Fruit fly (Drosophila melanogaster) whole organism, embryonic: ENCODE results near the gene CG15337.

Experiments
- Atf-2 ChIP-seq: fragments of 200-800 bp; sonication (Bioruptor generic); optimal IDR thresholded peaks from 2 replicates; lab custom pipeline; 2016; ENCODE audit warnings: missing biosample characterization, missing genetic modification characterization
- B-H1 ChIP-seq: fragments of 200-800 bp; sonication (Bioruptor generic); IDR thresholded peaks from 3 replicates; pipeline ENCODE4 v1.3.6; 2022; ENCODE audit warnings: missing biosample characterization, missing genetic modification characterization
- CG1024 ChIP-seq: fragments of 200-800 bp; sonication (Bioruptor generic); IDR thresholded peaks from 2 replicates; pipeline ENCODE4 v1.3.6; 2022; ENCODE audit warnings: missing biosample characterization, missing genetic modification characterization
- CG10431 ChIP-seq: fragments of 200-800 bp; sonication (Bioruptor generic); optimal IDR thresholded peaks from 3 replicates; lab custom pipeline; 2018; ENCODE audit warnings: missing biosample characterization, mild to moderate bottlenecking, missing genetic modification characterization
- CG11456 ChIP-seq: fragments of 200-800 bp; sonication (Bioruptor generic); IDR thresholded peaks from 3 replicates; pipeline ENCODE4 v1.3.6; 2022; ENCODE audit warnings: missing biosample characterization, missing genetic modification characterization
- CG11504 ChIP-seq: fragments of 200-800 bp; sonication (Bioruptor generic); optimal IDR thresholded peaks from 3 replicates; lab custom pipeline; 2019; ENCODE audit warnings: missing biosample characterization, mild to moderate bottlenecking, missing genetic modification characterization, moderate library complexity
- CG13287 ChIP-seq: fragments of 200-800 bp; sonication (Bioruptor generic); IDR thresholded peaks from 2 replicates; pipeline ENCODE4 v1.3.6; 2022; ENCODE audit warnings: missing biosample characterization, missing genetic modification characterization; ENCODE audit not compliant: partially characterized antibody
- CG13424 ChIP-seq: fragments of 200-800 bp; sonication (Bioruptor generic); optimal IDR thresholded peaks from 2 replicates; lab custom pipeline; 2019; ENCODE audit warnings: missing biosample characterization, mild to moderate bottlenecking, missing genetic modification characterization, moderate library complexity
- CG14014 ChIP-seq: fragments of 200-800 bp; sonication (Bioruptor generic); IDR thresholded peaks from 2 replicates; pipeline ENCODE4 v1.3.6; 2022; ENCODE audit warnings: missing biosample characterization, missing genetic modification characterization
- CG1603 ChIP-seq: fragments of 200-800 bp; sonication (Bioruptor generic); optimal IDR thresholded peaks from 2 replicates; lab custom pipeline; 2019; ENCODE audit warnings: missing biosample characterization, mild to moderate bottlenecking, missing genetic modification characterization, moderate library complexity
- CG1832 ChIP-seq: fragments of 200-800 bp; sonication (Bioruptor generic); optimal IDR thresholded peaks from 2 replicates; lab custom pipeline; 2017; ENCODE audit warnings: missing biosample characterization, mild to moderate bottlenecking, missing genetic modification characterization, inconsistent platforms
- CG2116 ChIP-seq: fragments of 200-800 bp; sonication (Bioruptor generic); optimal IDR thresholded peaks from 3 replicates; lab custom pipeline; 2018; ENCODE audit warnings: missing biosample characterization, mild to moderate bottlenecking, missing genetic modification characterization
- CG31365 ChIP-seq: fragments of 200-800 bp; sonication (Bioruptor generic); optimal IDR thresholded peaks from 2 replicates; lab custom pipeline; 2018; ENCODE audit warnings: missing biosample characterization, mild to moderate bottlenecking, missing genetic modification characterization
- CG32532 ChIP-seq: fragments of 200-800 bp; sonication (Bioruptor generic); IDR thresholded peaks from 2 replicates; pipeline ENCODE4 v1.3.6; 2022; ENCODE audit warnings: missing biosample characterization, missing genetic modification characterization
- CG5245 ChIP-seq: fragments of 200-800 bp; sonication (Bioruptor generic); optimal IDR thresholded peaks from 3 replicates; lab custom pipeline; 2016; ENCODE audit warnings: missing biosample characterization, missing genetic modification characterization
- CG6654 ChIP-seq: fragments of 200-800 bp; sonication (Bioruptor generic); optimal IDR thresholded peaks from 2 replicates; lab custom pipeline; 2017; ENCODE audit warnings: missing biosample characterization, mild to moderate bottlenecking, missing genetic modification characterization
- CG6791 ChIP-seq: fragments of 200-800 bp; sonication (Bioruptor generic); IDR thresholded peaks from 3 replicates; pipeline ENCODE4 v1.3.6; 2022; ENCODE audit warnings: missing biosample characterization, missing genetic modification characterization; ENCODE audit not compliant: partially characterized antibody
- CG8281 ChIP-seq: fragments of 200-800 bp; sonication (Bioruptor generic); optimal IDR thresholded peaks from 2 replicates; lab custom pipeline; 2018; ENCODE audit warnings: missing biosample characterization, mild to moderate bottlenecking, missing genetic modification characterization, moderate library complexity
- Dad ChIP-seq: fragments of 200-800 bp; sonication (Bioruptor generic); optimal IDR thresholded peaks from 3 replicates; lab custom pipeline; 2016; ENCODE audit warnings: missing biosample characterization, missing genetic modification characterization
- Dbx ChIP-seq: fragments of 200-800 bp; sonication (Bioruptor generic); IDR thresholded peaks from 3 replicates; pipeline ENCODE4 v1.3.6; 2022; ENCODE audit warnings: missing biosample characterization, missing genetic modification characterization
- Dip2 ChIP-seq: fragments of 200-800 bp; sonication (Bioruptor generic); IDR thresholded peaks from 2 replicates; pipeline ENCODE4 v1.3.6; 2022; ENCODE audit warnings: missing biosample characterization, missing genetic modification characterization
- Dip3 ChIP-seq: fragments of 200-800 bp; sonication (Bioruptor generic); optimal IDR thresholded peaks from 3 replicates; lab custom pipeline; 2016; ENCODE audit warnings: missing biosample characterization, missing genetic modification characterization
- Dp ChIP-seq: fragments of 200-800 bp; sonication (Bioruptor generic); optimal IDR thresholded peaks from 2 replicates; lab custom pipeline; 2018; ENCODE audit warnings: missing biosample characterization, mild to moderate bottlenecking, missing genetic modification characterization, moderate library complexity
- Dref ChIP-seq: fragments of 200-800 bp; sonication (Bioruptor generic); IDR thresholded peaks from 2 replicates; pipeline ENCODE4 v1.3.6; 2022; ENCODE audit warnings: missing biosample characterization, missing genetic modification characterization
- ERR ChIP-seq: fragments of 200-800 bp; sonication (Bioruptor generic); optimal IDR thresholded peaks from 2 replicates; lab custom pipeline; 2016; ENCODE audit warnings: missing biosample characterization, missing genetic modification characterization
- Ets97D ChIP-seq: fragments of 200-800 bp; sonication (Bioruptor generic); optimal IDR thresholded peaks from 3 replicates; lab custom pipeline; 2016; ENCODE audit warnings: missing biosample characterization, missing genetic modification characterization
- HLH3B ChIP-seq: fragments of 200-800 bp; sonication (Bioruptor generic); IDR thresholded peaks from 2 replicates; pipeline ENCODE4 v1.3.6; 2022; ENCODE audit warnings: missing biosample characterization, missing genetic modification characterization
- HLH54F ChIP-seq: fragments of 200-800 bp; sonication (Bioruptor generic); optimal IDR thresholded peaks from 3 replicates; lab custom pipeline; 2016; ENCODE audit warnings: missing biosample characterization, missing genetic modification characterization
- Hand ChIP-seq: fragments of 200-800 bp; sonication (Bioruptor generic); optimal IDR thresholded peaks from 2 replicates; lab custom pipeline; 2017; ENCODE audit warnings: mild to moderate bottlenecking, missing biosample characterization, missing genetic modification reagents, missing genetic modification characterization
- Hr78 ChIP-seq, 2 experiments: fragments of 200-800 bp in 1 of 2; fragments of >200 bp in 1 of 2; sonication (Bioruptor generic) in 1 of 2; optimal IDR thresholded peaks; 2 replicates each; lab custom pipeline; 2017 to 2019; ENCODE audit warnings: missing biosample characterization in 2 of 2, missing genetic modification characterization in 2 of 2, mild to moderate bottlenecking in 1 of 2, moderate library complexity in 1 of 2
- Rx ChIP-seq: fragments of 200-800 bp; sonication (Bioruptor generic); IDR thresholded peaks from 2 replicates; pipeline ENCODE4 v1.3.6; 2022; ENCODE audit warnings: missing biosample characterization, missing genetic modification characterization
- Six4 ChIP-seq: fragments of 200-800 bp; sonication (Bioruptor generic); optimal IDR thresholded peaks from 2 replicates; lab custom pipeline; 2016; ENCODE audit warnings: missing biosample characterization, missing genetic modification characterization
- Tbp ChIP-seq: fragments of >200 bp; optimal IDR thresholded peaks from 2 replicates; lab custom pipeline; 2018; ENCODE audit warnings: missing biosample characterization, missing genetic modification characterization
- Trl ChIP-seq, 3 experiments: fragments of >200 bp in 2 of 3; fragments of 200-800 bp in 1 of 3; sonication (Bioruptor generic) in 1 of 3; optimal IDR thresholded peaks; 2 replicates in 1 of 3; 3 replicates in 2 of 3; lab custom pipeline; 2016 to 2017; ENCODE audit warnings: missing biosample characterization in 1 of 3, missing genetic modification characterization in 1 of 3
- abd-A ChIP-seq: fragments of 200-800 bp; sonication (Bioruptor generic); optimal IDR thresholded peaks from 3 replicates; lab custom pipeline; 2019; ENCODE audit warnings: missing biosample characterization, mild to moderate bottlenecking, missing genetic modification characterization, moderate library complexity
- ash1 ChIP-seq: fragments of 200-800 bp; sonication (Bioruptor generic); optimal IDR thresholded peaks from 2 replicates; lab custom pipeline; 2018; ENCODE audit warnings: missing biosample characterization, mild to moderate bottlenecking, missing genetic modification characterization
- chinmo ChIP-seq: fragments of 200-800 bp; sonication (Bioruptor generic); IDR thresholded peaks from 4 replicates; pipeline ENCODE4 v1.3.6; 2022; ENCODE audit warnings: missing biosample characterization, missing genetic modification characterization; ENCODE audit not compliant: partially characterized antibody
- dmrt11E ChIP-seq: fragments of 200-800 bp; sonication (Bioruptor generic); optimal IDR thresholded peaks from 3 replicates; lab custom pipeline; 2018; ENCODE audit warnings: missing biosample characterization, mild to moderate bottlenecking, missing genetic modification characterization, moderate library complexity
- eve ChIP-seq, 2 experiments: fragments of >200 bp; optimal IDR thresholded peaks; 2 replicates each; lab custom pipeline; 2017; ENCODE audit warnings: missing biosample characterization in 2 of 2, missing genetic modification characterization in 2 of 2
- gro ChIP-seq: fragments of 200-800 bp; sonication (Bioruptor generic); optimal IDR thresholded peaks from 2 replicates; lab custom pipeline; 2016; ENCODE audit warnings: missing biosample characterization, missing genetic modification characterization
- h ChIP-seq: fragments of >200 bp; optimal IDR thresholded peaks from 2 replicates; lab custom pipeline; 2017
- kah ChIP-seq: fragments of 200-800 bp; sonication (Bioruptor generic); optimal IDR thresholded peaks from 2 replicates; lab custom pipeline; 2018; ENCODE audit warnings: missing biosample characterization, mild to moderate bottlenecking, missing genetic modification characterization
- kay ChIP-seq: fragments of 200-800 bp; sonication (Bioruptor generic); optimal IDR thresholded peaks from 2 replicates; lab custom pipeline; 2016; ENCODE audit warnings: missing biosample characterization, missing genetic modification characterization
- lbe ChIP-seq: fragments of 200-800 bp; sonication (Bioruptor generic); optimal IDR thresholded peaks from 2 replicates; lab custom pipeline; 2016; ENCODE audit warnings: missing biosample characterization, mild to moderate bottlenecking, missing genetic modification characterization
- nerfin-1 ChIP-seq: fragments of 200-800 bp; sonication (Bioruptor generic); optimal IDR thresholded peaks from 3 replicates; lab custom pipeline; 2019; ENCODE audit warnings: missing biosample characterization, mild to moderate bottlenecking, missing genetic modification characterization, moderate library complexity
- onecut ChIP-seq: fragments of 200-800 bp; sonication (Bioruptor generic); IDR thresholded peaks from 2 replicates; pipeline ENCODE4 v1.3.6; 2022; ENCODE audit warnings: missing biosample characterization, missing genetic modification characterization
- phol ChIP-seq: fragments of 200-800 bp; sonication (Bioruptor generic); optimal IDR thresholded peaks from 3 replicates; lab custom pipeline; 2018; ENCODE audit warnings: missing biosample characterization, mild to moderate bottlenecking, missing genetic modification characterization, moderate library complexity
- sens ChIP-seq: fragments of 200-800 bp; sonication (Bioruptor generic); peaks from one replicate; lab custom pipeline; 2016; ENCODE audit warnings: missing biosample characterization, missing genetic modification characterization
- sob ChIP-seq: fragments of 200-800 bp; sonication (Bioruptor generic); IDR thresholded peaks from 2 replicates; pipeline ENCODE4 v1.3.6; 2022; ENCODE audit warnings: missing biosample characterization, missing genetic modification characterization
- stc ChIP-seq: fragments of 200-800 bp; sonication (Bioruptor generic); IDR thresholded peaks from 2 replicates; pipeline ENCODE4 v1.3.6; 2022; ENCODE audit warnings: missing biosample characterization, missing genetic modification characterization
- tin ChIP-seq: fragments of 200-800 bp; sonication (Bioruptor generic); optimal IDR thresholded peaks from 3 replicates; lab custom pipeline; 2016; ENCODE audit warnings: missing biosample characterization, missing genetic modification characterization
- unpg ChIP-seq: fragments of 200-800 bp; sonication (Bioruptor generic); optimal IDR thresholded peaks from 3 replicates; lab custom pipeline; 2018; ENCODE audit warnings: missing biosample characterization, mild to moderate bottlenecking, missing genetic modification characterization, moderate library complexity
- z ChIP-seq: fragments of 200-800 bp; sonication (Bioruptor generic); IDR thresholded peaks from 3 replicates; pipeline ENCODE4 v1.3.6; 2022; ENCODE audit warnings: missing biosample characterization, missing genetic modification characterization

CG15337 gene

dm6 chrX:8177030-8177349 lies 17.1 kb downstream of the CG15337 start, which contains the start of gene slpr (continued):
- TF ChIP-seq unpg (GFP tag; lab: Kevin White, UChicago) (no peak), Six4 (no peak), CG11504 (no peak), Dbx (GFP tag; lab: Robert Waterston, UW) (no peak), nerfin-1 (tag; lab: Kevin White, UChicago) (no peak), ash1 (GFP tag; lab: Kevin White, UChicago) (no peak), CG10431 (no peak), Tbp (GFP tag; lab: Kevin White, UChicago) (no peak), gro (GFP tag; lab: Kevin White, UChicago) (no peak), Dip2 (no peak), CG32532 (GFP tag; lab: Robert Waterston, UW) (no peak), h (lab: Kevin White, UChicago) (no peak), CG5245 (GFP tag; lab: Kevin White, UChicago) (no peak), CG6791 (GFP tag; lab: Robert Waterston, UW) (no peak), eve (GFP tag; optimal IDR thresholded peaks at IDR 0.05; lab: Kevin White, UChicago) (no peak), abd-A (tag; lab: Kevin White, UChicago) (no peak), Dref (GFP tag; lab: Robert Waterston, UW) (peak; percentile 53), CG1024 (GFP tag; lab: Robert Waterston, UW) (no peak), Atf-2 (GFP tag; lab: Kevin White, UChicago) (no peak), CG11456 (GFP tag; lab: Robert Waterston, UW) (no peak), onecut (GFP tag; lab: Robert Waterston, UW) (no peak), chinmo (GFP tag; lab: Robert Waterston, UW) (0 out of 4 replicates have a peak, but pooled peaks have one; percentile 8), CG8281 (tag; lab: Kevin White, UChicago) (no peak), Hand (GFP tag; lab: Kevin White, UChicago) (no peak), CG13287 (peak; percentile 11; the same call in 1 of the 2 replicates), lbe (GFP tag; lab: Kevin White, UChicago) (no peak), Dad (GFP tag; lab: Kevin White, UChicago) (no peak), z (no peak), sens (no peak), CG2116 (peak; percentile 57), CG13424 (no peak), HLH54F (GFP tag; lab: Kevin White, UChicago) (no peak), kah (GFP tag; lab: Kevin White, UChicago) (no peak), sob (GFP tag; lab: Robert Waterston, UW) (no peak), HLH3B (GFP tag; lab: Robert Waterston, UW) (no peak), CG6654 (no peak), CG1603 (no peak), Trl (optimal IDR thresholded peaks at IDR 0.05; lab: Kevin White, UChicago) (no peak), Trl (GFP tag; optimal IDR thresholded peaks at IDR 0.05; lab: Kevin White, UChicago) (no peak), CG14014 (no peak), B-H1 (GFP tag; lab: Robert Waterston, UW) (no peak), Hr78 (GFP tag; optimal IDR thresholded peaks at IDR 0.05; lab: Kevin White, UChicago) (no peak), phol (tag; lab: Kevin White, UChicago) (peak; percentile 20), CG31365 (tag; lab: Kevin White, UChicago) (no peak), kay (GFP tag; lab: Kevin White, UChicago) (no peak), Rx (GFP tag; lab: Robert Waterston, UW) (no peak), ERR (GFP tag; lab: Kevin White, UChicago) (no peak), Dp (GFP tag; lab: Kevin White, UChicago) (peak; percentile 60), CG1832 (GFP tag; lab: Kevin White, UChicago) (no peak), Dip3 (GFP tag; lab: Kevin White, UChicago) (no peak), stc (GFP tag; lab: Robert Waterston, UW) (no peak), dmrt11E (no peak), Ets97D (GFP tag; lab: Kevin White, UChicago) (peak; percentile 50), tin (GFP tag; lab: Kevin White, UChicago) (no peak)
